Worm (Caenorhabditis elegans) whole organism, L4 larva: ENCODE measurements around the gene F44G4.7.

Experiments
- F44E2.7 ChIP-seq: fragments of 200-800 bp; sonication (Bioruptor generic); IDR thresholded peaks from 2 replicates; pipeline ENCODE4 v2.1.2; 2022; ENCODE audit warnings: missing genetic modification characterization, missing compliant biosample characterization
- T20F7.1 ChIP-seq: fragments of 200-800 bp; sonication (Bioruptor generic); optimal IDR thresholded peaks from 2 replicates; lab custom pipeline; 2018; ENCODE audit warnings: mild to moderate bottlenecking, missing genetic modification characterization, missing compliant biosample characterization
- Y5F2A.4 ChIP-seq: fragments of 200-800 bp; sonication (Bioruptor generic); optimal IDR thresholded peaks from 2 replicates; lab custom pipeline; 2018; ENCODE audit warnings: mild to moderate bottlenecking, missing genetic modification characterization, missing compliant biosample characterization
- Y75B8A.6 ChIP-seq: fragments of 200-800 bp; sonication (Bioruptor generic); IDR thresholded peaks from 2 replicates; pipeline ENCODE4 v1.3.6; 2022; ENCODE audit warnings: missing genetic modification reagents, missing genetic modification characterization, missing compliant biosample characterization
- ZK337.2 ChIP-seq: fragments of 200-800 bp; sonication (Bioruptor generic); IDR thresholded peaks from 2 replicates; pipeline ENCODE4 v1.3.6; 2022; ENCODE audit warnings: missing genetic modification reagents, missing genetic modification characterization, missing compliant biosample characterization
- aha-1 ChIP-seq: fragments of 150-350 bp; peaks from one replicate; lab custom pipeline; 2014; ENCODE audit warnings: missing biosample characterization, missing genetic modification characterization
- ama-1 ChIP-seq: fragments of 150-350 bp; optimal IDR thresholded peaks from 2 replicates; lab custom pipeline; 2014; ENCODE audit warnings: inconsistent platforms, mixed read lengths
- attf-4 ChIP-seq: sonication (generic microtip); optimal IDR thresholded peaks from 3 replicates; lab custom pipeline; 2017; ENCODE audit warnings: missing biosample characterization, missing genetic modification characterization
- ceh-32 ChIP-seq: sonication (generic microtip); optimal IDR thresholded peaks from 2 replicates; lab custom pipeline; 2016; ENCODE audit warnings: mild to moderate bottlenecking, missing genetic modification characterization, missing compliant biosample characterization; ENCODE audit not compliant: poor library complexity
- ces-1 ChIP-seq: fragments of 150-350 bp; sonication (generic microtip); optimal IDR thresholded peaks from 4 replicates; lab custom pipeline; 2014; ENCODE audit warnings: missing biosample characterization, missing genetic modification reagents, missing genetic modification characterization
- ctbp-1 ChIP-seq: fragments of 200-800 bp; sonication (Bioruptor generic); IDR thresholded peaks from 2 replicates; pipeline ENCODE4 v1.3.6; 2022; ENCODE audit warnings: missing genetic modification reagents, missing genetic modification characterization, missing compliant biosample characterization
- daf-12 ChIP-seq: fragments of 150-350 bp; optimal IDR thresholded peaks from 2 replicates; lab custom pipeline; 2014; ENCODE audit warnings: missing biosample characterization, missing genetic modification reagents, missing genetic modification characterization
- daf-8 ChIP-seq: fragments of 200-800 bp; sonication (Bioruptor generic); IDR thresholded peaks from 2 replicates; pipeline ENCODE4 v1.3.6; 2022; ENCODE audit warnings: missing genetic modification characterization, missing compliant biosample characterization
- dmd-6 ChIP-seq: fragments of 200-800 bp; sonication (Bioruptor generic); IDR thresholded peaks from 2 replicates; pipeline ENCODE4 v1.3.6; 2022; ENCODE audit warnings: missing genetic modification reagents, missing genetic modification characterization, missing compliant biosample characterization
- dmd-8 ChIP-seq: fragments of 200-800 bp; sonication (Bioruptor generic); IDR thresholded peaks from 2 replicates; pipeline ENCODE4 v1.3.6; 2022; ENCODE audit warnings: missing genetic modification characterization, missing compliant biosample characterization
- dpl-1 ChIP-seq: fragments of 150-350 bp; optimal IDR thresholded peaks from 2 replicates; lab custom pipeline; 2014; ENCODE audit warnings: missing biosample characterization, missing genetic modification reagents, missing genetic modification characterization
- duxl-1 ChIP-seq: sonication (generic microtip); optimal IDR thresholded peaks from 2 replicates; lab custom pipeline; 2016; ENCODE audit warnings: mild to moderate bottlenecking, missing genetic modification characterization, moderate library complexity, missing compliant biosample characterization; ENCODE audit not compliant: poor library complexity
- egl-27 ChIP-seq: sonication (generic microtip); optimal IDR thresholded peaks from 3 replicates; lab custom pipeline; 2017; ENCODE audit warnings: missing biosample characterization, missing genetic modification reagents, missing genetic modification characterization
- fkh-10 ChIP-seq: fragments of 150-350 bp; optimal IDR thresholded peaks from 2 replicates; lab custom pipeline; 2014; ENCODE audit warnings: missing biosample characterization, missing genetic modification reagents, missing genetic modification characterization
- gei-8 ChIP-seq: fragments of 200-800 bp; sonication (Bioruptor generic); optimal IDR thresholded peaks from 2 replicates; lab custom pipeline; 2018; ENCODE audit warnings: mild to moderate bottlenecking, missing genetic modification characterization, missing compliant biosample characterization
- hlh-30 ChIP-seq: sonication (generic microtip); optimal IDR thresholded peaks from 2 replicates; lab custom pipeline; 2017; ENCODE audit warnings: antibody characterized with exemption, mild to moderate bottlenecking, missing genetic modification characterization, missing compliant biosample characterization; ENCODE audit not compliant: insufficient read depth
- lin-13 ChIP-seq: fragments of 150-350 bp; optimal IDR thresholded peaks from 2 replicates; lab custom pipeline; 2014; ENCODE audit warnings: missing biosample characterization, missing genetic modification reagents, missing genetic modification characterization
- lir-3 ChIP-seq: sonication (generic microtip); optimal IDR thresholded peaks from 2 replicates; lab custom pipeline; 2016; ENCODE audit warnings: mild to moderate bottlenecking, missing genetic modification characterization, missing compliant biosample characterization
- madf-9 ChIP-seq: fragments of 200-800 bp; sonication (Bioruptor generic); conservative IDR thresholded peaks from 2 replicates; pipeline ENCODE4 v1.3.6; 2022; ENCODE audit warnings: missing genetic modification reagents, missing genetic modification characterization, missing compliant biosample characterization
- mdl-1 ChIP-seq, 2 experiments: fragments of 150-350 bp in 1 of 2; sonication (generic microtip) in 1 of 2; optimal IDR thresholded peaks; 2 replicates each; lab custom pipeline; 2014 to 2017; ENCODE audit warnings: missing biosample characterization in 2 of 2, missing genetic modification characterization in 2 of 2
- mep-1 ChIP-seq: fragments of 150-350 bp; sonication (generic microtip); optimal IDR thresholded peaks from 3 replicates; lab custom pipeline; 2014; ENCODE audit warnings: missing biosample characterization, missing genetic modification characterization
- nhr-10 ChIP-seq: fragments of 150-350 bp; optimal IDR thresholded peaks from 2 replicates; lab custom pipeline; 2014; ENCODE audit warnings: missing biosample characterization, missing genetic modification characterization
- nhr-102 ChIP-seq: sonication (generic microtip); optimal IDR thresholded peaks from 2 replicates; lab custom pipeline; 2016; ENCODE audit warnings: mild to moderate bottlenecking, missing genetic modification characterization, moderate library complexity, missing compliant biosample characterization
- nhr-11 ChIP-seq: fragments of 150-350 bp; optimal IDR thresholded peaks from 2 replicates; lab custom pipeline; 2014; ENCODE audit warnings: missing biosample characterization, missing genetic modification characterization
- nhr-237 ChIP-seq: sonication (generic microtip); optimal IDR thresholded peaks from 2 replicates; lab custom pipeline; 2017; ENCODE audit warnings: missing biosample characterization, missing genetic modification characterization
- nhr-25 ChIP-seq: sonication (generic microtip); optimal IDR thresholded peaks from 2 replicates; lab custom pipeline; 2017; ENCODE audit warnings: missing genetic modification characterization, mild to moderate bottlenecking, missing compliant biosample characterization, antibody characterized with exemption, moderate library complexity, borderline replicate concordance; ENCODE audit not compliant: insufficient read depth
- nhr-28 ChIP-seq: fragments of 150-350 bp; optimal IDR thresholded peaks from 2 replicates; lab custom pipeline; 2014; ENCODE audit warnings: missing biosample characterization, missing genetic modification characterization
- nhr-41 ChIP-seq: fragments of 200-800 bp; sonication (Bioruptor generic); IDR thresholded peaks from 2 replicates; pipeline ENCODE4 v1.3.6; 2022; ENCODE audit warnings: missing genetic modification reagents, missing genetic modification characterization, missing compliant biosample characterization
- nhr-6 ChIP-seq: fragments of 150-350 bp; optimal IDR thresholded peaks from 2 replicates; lab custom pipeline; 2014; ENCODE audit warnings: missing biosample characterization, missing genetic modification characterization
- pha-4 ChIP-seq, 2 experiments: fragments of 150-350 bp in 1 of 2; fragments of 200-800 bp in 1 of 2; sonication (Bioruptor generic) in 1 of 2; IDR thresholded peaks in 1 of 2; optimal IDR thresholded peaks in 1 of 2; 2 replicates each; pipeline versions ENCODE4 v1.3.6 to Lab custom; 2014 to 2022; ENCODE audit warnings: missing genetic modification characterization in 2 of 2, missing genetic modification reagents in 2 of 2, missing biosample characterization in 1 of 2, missing compliant biosample characterization in 1 of 2
- pqm-1 ChIP-seq: sonication (generic microtip); optimal IDR thresholded peaks from 2 replicates; lab custom pipeline; 2017; ENCODE audit warnings: missing biosample characterization, missing genetic modification characterization
- set-16 ChIP-seq: fragments of 200-800 bp; sonication (Bioruptor generic); IDR thresholded peaks from 2 replicates; pipeline ENCODE4 v1.3.6; 2022; ENCODE audit warnings: missing genetic modification reagents, missing genetic modification characterization, missing compliant biosample characterization
- snpc-1.2 ChIP-seq: fragments of 200-800 bp; sonication (Bioruptor generic); IDR thresholded peaks from 2 replicates; pipeline ENCODE4 v1.3.6; 2022; ENCODE audit warnings: missing genetic modification reagents, missing genetic modification characterization, missing compliant biosample characterization
- spr-3 ChIP-seq: fragments of 200-800 bp; sonication (Bioruptor generic); optimal IDR thresholded peaks from 2 replicates; lab custom pipeline; 2018; ENCODE audit warnings: mild to moderate bottlenecking, missing genetic modification characterization, missing compliant biosample characterization
- tag-97 ChIP-seq: fragments of 200-800 bp; sonication (Bioruptor generic); IDR thresholded peaks from 2 replicates; pipeline ENCODE4 v1.3.6; 2022; ENCODE audit warnings: missing genetic modification characterization, missing compliant biosample characterization
- tra-1 ChIP-seq: fragments of 200-800 bp; sonication (Bioruptor generic); IDR thresholded peaks from 2 replicates; pipeline ENCODE4 v1.3.6; 2022; ENCODE audit warnings: missing genetic modification reagents, missing genetic modification characterization, missing compliant biosample characterization
- zag-1 ChIP-seq: fragments of 150-350 bp; optimal IDR thresholded peaks from 2 replicates; lab custom pipeline; 2014; ENCODE audit warnings: missing biosample characterization, missing genetic modification characterization
- ztf-11 ChIP-seq: fragments of 150-350 bp; optimal IDR thresholded peaks from 2 replicates; lab custom pipeline; 2014; ENCODE audit warnings: missing biosample characterization, missing genetic modification characterization

The F44G4.7 gene

DNA sequence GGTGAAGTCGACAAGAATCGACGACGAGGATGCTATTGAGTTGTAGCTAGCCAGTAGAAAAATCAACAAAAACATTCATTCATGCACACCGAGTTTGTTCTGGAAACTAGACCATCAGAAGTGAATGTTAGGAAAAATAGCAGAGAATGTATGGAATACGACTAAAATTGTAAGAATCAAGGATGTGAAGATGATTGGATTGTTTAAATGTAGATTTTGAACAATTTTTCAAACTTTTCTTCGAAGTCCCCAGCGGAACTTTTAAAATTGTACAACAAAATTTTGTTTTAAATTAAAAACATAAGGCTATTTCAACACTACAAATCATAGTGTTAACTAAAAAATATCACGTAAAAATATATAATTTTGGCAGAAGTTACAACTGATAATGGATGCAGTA is 22.3 kb downstream of the F44G4.7 start, which contains the start of gene C18E9.7:
Gene C18E9.7 (minus strand): TSS at position 101 of the 400 bp plus-strand sequence.
- TF ChIP-seq nhr-102 (tag; lab: Kevin White, UChicago) (no peak), nhr-237 (no peak), duxl-1 (tag; lab: Kevin White, UChicago) (no peak), fkh-10 (GFP tag; lab: Kevin White, UChicago) (no peak)

DNA sequence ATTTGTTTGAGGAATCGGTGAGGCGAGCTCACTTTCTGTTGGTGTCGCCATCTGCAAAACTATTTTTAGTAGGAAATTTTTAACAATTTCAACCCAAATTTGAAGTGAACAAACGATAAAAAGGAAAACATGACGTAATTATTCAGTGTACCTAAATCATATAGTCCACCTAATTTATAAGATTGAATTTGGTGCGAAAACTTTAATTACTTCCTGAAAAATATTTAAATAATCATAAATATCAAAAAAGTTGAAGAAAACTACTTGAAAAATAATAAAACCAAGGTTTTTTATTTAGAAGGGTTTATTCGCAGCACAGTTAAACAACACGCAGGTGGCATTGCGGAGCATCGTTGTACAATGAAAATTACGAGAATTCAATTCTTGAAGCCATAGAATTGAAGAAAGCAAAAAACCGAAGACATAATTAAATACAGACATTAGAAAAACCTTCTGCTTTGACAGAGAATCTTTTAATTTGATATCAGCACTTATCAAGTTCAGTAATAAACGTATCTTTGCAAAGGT is 31.4 kb downstream of the F44G4.7 start, which contains the start of gene tomm-40:
Gene tomm-40 (minus strand): TSS at position 51 of the 528 bp plus-strand sequence.
- no peak for TF ChIP-seq nhr-6 (tag; lab: Kevin White, UChicago)
- no peak for TF ChIP-seq attf-4 (tag; lab: Kevin White, UChicago)
- no peak for TF ChIP-seq mdl-1 (tag; optimal IDR thresholded peaks at IDR 0.05; lab: Kevin White, UChicago)
- TF ChIP-seq dmd-6: no peak
- TF ChIP-seq nhr-10 (tag; lab: Kevin White, UChicago): no peak
- TF ChIP-seq T20F7.1 (GFP tag; lab: Kevin White, UChicago): peak; percentile 94
- TF ChIP-seq hlh-30 (tag; lab: Kevin White, UChicago): no peak
- no peak for TF ChIP-seq mep-1 (tag; lab: Kevin White, UChicago)
- no peak for TF ChIP-seq zag-1 (tag; lab: Kevin White, UChicago)
- TF ChIP-seq daf-8 (GFP tag; lab: Robert Waterston, UW): no peak
- no peak for TF ChIP-seq Y75B8A.6 (GFP tag; lab: Robert Waterston, UW)
- TF ChIP-seq ama-1 (lab: Kevin White, UChicago): no peak
- no peak for TF ChIP-seq ceh-32 (tag; lab: Kevin White, UChicago)
- TF ChIP-seq dpl-1 (GFP tag; lab: Kevin White, UChicago): peak; percentile 44
- TF ChIP-seq tag-97 (GFP tag; lab: Robert Waterston, UW): no peak
- no peak for TF ChIP-seq dmd-8

DNA sequence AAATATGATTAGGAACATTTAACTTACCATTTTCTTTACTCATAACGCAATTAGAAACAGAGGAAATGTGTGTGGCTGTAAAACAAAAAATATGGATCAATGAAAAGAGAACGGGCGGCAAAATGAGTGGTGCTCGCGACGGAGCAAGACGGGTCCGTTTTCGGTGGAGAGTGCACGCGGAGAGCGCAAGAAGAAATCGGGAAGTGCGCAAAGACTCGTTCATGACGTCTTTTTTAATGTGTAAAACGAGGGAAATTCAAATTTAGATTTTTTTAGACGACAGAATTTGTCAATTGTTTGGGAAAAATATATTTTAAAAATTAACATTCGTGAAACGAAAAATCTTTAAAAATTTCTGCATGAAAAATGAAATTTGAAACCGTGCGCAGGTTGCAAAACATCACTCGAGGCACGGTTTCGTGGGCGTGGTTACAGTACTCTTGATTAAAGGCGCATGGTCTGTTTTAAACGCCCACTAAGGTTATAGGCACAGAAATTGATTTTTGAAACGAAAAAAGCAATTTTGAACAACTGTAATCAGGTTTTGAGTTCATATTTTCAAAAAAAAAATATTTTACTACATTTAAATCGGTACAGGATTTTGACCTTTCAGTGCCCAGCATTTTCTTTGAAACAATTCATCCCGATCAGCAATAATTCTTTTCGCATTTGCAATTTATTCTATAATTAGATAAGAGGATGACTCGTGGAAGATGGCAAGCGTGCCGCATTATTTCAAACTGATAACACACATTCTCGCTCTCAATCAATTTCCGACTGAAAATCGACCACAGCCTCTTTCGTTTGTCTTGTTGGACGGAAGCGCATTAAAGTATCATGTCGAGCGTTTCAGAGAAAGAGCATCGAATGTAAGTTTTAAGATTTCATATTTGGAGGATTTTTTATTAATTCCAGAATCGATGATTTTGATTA is 35.5 kb downstream of the F44G4.7 start, which contains the start of the genes szy-20 and C18E9.5:
Gene szy-20 (minus strand): TSS at position 83 of the 933 bp plus-strand sequence.
Gene C18E9.5 (plus strand): TSS at position 730 of the 933 bp plus-strand sequence.
- TF ChIP-seq ZK337.2 (GFP tag; lab: Robert Waterston, UW) (no peak), nhr-10 (tag; lab: Kevin White, UChicago) (no peak), ztf-11 (tag; lab: Kevin White, UChicago) (no peak), egl-27 (tag; lab: Kevin White, UChicago) (no peak), pqm-1 (tag; lab: Kevin White, UChicago) (peak; percentile 89), ctbp-1 (peak; percentile 52; the same call in 1 of the 2 replicates), lir-3 (tag; lab: Kevin White, UChicago) (no peak), snpc-1.2 (GFP tag; lab: Robert Waterston, UW) (no peak), pha-4 (GFP tag; IDR thresholded peaks at IDR 0.05; lab: Robert Waterston, UW) (peak; percentile 61), pha-4 (tag; optimal IDR thresholded peaks at IDR 0.05; lab: Kevin White, UChicago) (no peak), nhr-102 (tag; lab: Kevin White, UChicago) (peak; percentile 47), tag-97 (GFP tag; lab: Robert Waterston, UW) (no peak), lin-13 (GFP tag; lab: Kevin White, UChicago) (no peak), tra-1 (GFP tag; lab: Robert Waterston, UW) (no peak), fkh-10 (GFP tag; lab: Kevin White, UChicago) (peak; percentile 52), ces-1 (GFP tag; lab: Kevin White, UChicago) (no peak), F44E2.7 (GFP tag; lab: Robert Waterston, UW) (no peak), nhr-6 (tag; lab: Kevin White, UChicago) (peak; percentile 46), madf-9 (GFP tag; lab: Robert Waterston, UW) (0 out of 2 replicates have a peak, but pooled peaks have one; percentile 14), Y5F2A.4 (GFP tag; lab: Kevin White, UChicago) (no peak), ama-1 (lab: Kevin White, UChicago) (no peak), nhr-11 (tag; lab: Kevin White, UChicago) (peak; percentile 41), daf-12 (tag; lab: Kevin White, UChicago) (no peak), nhr-41 (GFP tag; lab: Robert Waterston, UW) (no peak), gei-8 (GFP tag; lab: Kevin White, UChicago) (no peak), spr-3 (GFP tag; lab: Kevin White, UChicago) (no peak), nhr-25 (tag; lab: Kevin White, UChicago) (no peak), nhr-28 (tag; lab: Kevin White, UChicago) (peak; percentile 20), aha-1 (no peak), set-16 (GFP tag; lab: Robert Waterston, UW) (peak; percentile 40; the same call in 1 of the 2 replicates), zag-1 (tag; lab: Kevin White, UChicago) (no peak)
